Fruit fly (Drosophila melanogaster): ENCODE measurements around the gene sfl.

dm6 chr3L:6556221-6556620 lies 60.7 kb downstream of the sfl start:
- no peak for TF ChIP-seq CG4318 (GFP tag; optimal IDR thresholded peaks at IDR 0.05)
- TF ChIP-seq net (GFP tag; optimal IDR thresholded peaks at IDR 0.05) = no peak
- no peak for TF ChIP-seq CG16779 (tag; optimal IDR thresholded peaks at IDR 0.05)
- no peak for TF ChIP-seq Eip78C (GFP tag)
- TF ChIP-seq salr (GFP tag; optimal IDR thresholded peaks at IDR 0.05) = no peak
- TF ChIP-seq OdsH (GFP tag; optimal IDR thresholded peaks at IDR 0.05) = no peak
- TF ChIP-seq Hr38 (GFP tag; optimal IDR thresholded peaks at IDR 0.05) = no peak
- no peak for TF ChIP-seq CG34406 (GFP tag; optimal IDR thresholded peaks at IDR 0.05)
- TF ChIP-seq Sox102F (GFP tag; optimal IDR thresholded peaks at IDR 0.05) = no peak
- TF ChIP-seq esn (GFP tag; optimal IDR thresholded peaks at IDR 0.05) = no peak
- TF ChIP-seq CG10631 (GFP tag; optimal IDR thresholded peaks at IDR 0.05) = no peak
- TF ChIP-seq CG3919 (GFP tag; optimal IDR thresholded peaks at IDR 0.05) = no peak

Data from whole organism, prepupa.